Fruit fly (Drosophila melanogaster) whole organism, adult: Measurements from ENCODE around the gene Exo70.
A peak's percentile ranks its signal among the peaks of the same experiment; 100 is the strongest.

ENCODE experiments used
- CG11617 ChIP-seq: fragments of 200-800 bp; sonication (Bioruptor generic); optimal IDR thresholded peaks from 2 replicates; lab custom pipeline; 2017; ENCODE audit warnings: mild to moderate bottlenecking, missing biosample characterization, missing genetic modification reagents, missing genetic modification characterization
- CG12768 ChIP-seq: fragments of 200-800 bp; sonication (Bioruptor generic); optimal IDR thresholded peaks from 2 replicates; lab custom pipeline; 2017; ENCODE audit warnings: missing biosample characterization, missing genetic modification characterization, mild to moderate bottlenecking, moderate library complexity, missing genetic modification reagents
- CG14711 ChIP-seq: fragments of 200-800 bp; sonication (Bioruptor generic); optimal IDR thresholded peaks from 2 replicates; lab custom pipeline; 2018; ENCODE audit warnings: missing biosample characterization, mild to moderate bottlenecking, missing genetic modification characterization, moderate library complexity
- CG1620 ChIP-seq: fragments of 200-800 bp; sonication (Bioruptor generic); optimal IDR thresholded peaks from 2 replicates; lab custom pipeline; 2016; ENCODE audit warnings: missing biosample characterization, missing genetic modification characterization
- CG33017 ChIP-seq: fragments of 200-800 bp; sonication (Bioruptor generic); optimal IDR thresholded peaks from 2 replicates; lab custom pipeline; 2018; ENCODE audit warnings: missing biosample characterization, mild to moderate bottlenecking, missing genetic modification characterization, moderate library complexity
- CG5204 ChIP-seq: fragments of 200-800 bp; sonication (Bioruptor generic); optimal IDR thresholded peaks from 2 replicates; lab custom pipeline; 2016; ENCODE audit warnings: missing biosample characterization, missing genetic modification characterization
- CG7045 ChIP-seq: fragments of 200-800 bp; sonication (Bioruptor generic); optimal IDR thresholded peaks from 2 replicates; lab custom pipeline; 2017; ENCODE audit warnings: missing biosample characterization, mild to moderate bottlenecking, missing genetic modification characterization
- CG7101 ChIP-seq: fragments of 200-800 bp; sonication (Bioruptor generic); optimal IDR thresholded peaks from 2 replicates; lab custom pipeline; 2018; ENCODE audit warnings: missing biosample characterization, mild to moderate bottlenecking, missing genetic modification characterization, moderate library complexity
- Clk ChIP-seq: fragments of 200-800 bp; sonication (Bioruptor generic); optimal IDR thresholded peaks from 2 replicates; lab custom pipeline; 2017; ENCODE audit warnings: missing biosample characterization, missing genetic modification characterization
- Crg-1 ChIP-seq: fragments of 200-800 bp; sonication (Bioruptor generic); optimal IDR thresholded peaks from 2 replicates; lab custom pipeline; 2016; ENCODE audit warnings: missing biosample characterization, missing genetic modification characterization
- Hr96 ChIP-seq: fragments of 200-800 bp; sonication (Bioruptor generic); optimal IDR thresholded peaks from 2 replicates; lab custom pipeline; 2016; ENCODE audit warnings: missing biosample characterization, missing genetic modification characterization
- Mnt ChIP-seq: fragments of 200-800 bp; sonication (Bioruptor generic); optimal IDR thresholded peaks from 2 replicates; lab custom pipeline; 2016; ENCODE audit warnings: missing biosample characterization, mild to moderate bottlenecking, missing genetic modification characterization
- bab1 ChIP-seq: fragments of 200-800 bp; sonication (Bioruptor generic); optimal IDR thresholded peaks from 3 replicates; lab custom pipeline; 2019; ENCODE audit warnings: missing biosample characterization, mild to moderate bottlenecking, missing genetic modification characterization, moderate library complexity
- cic ChIP-seq: fragments of 200-800 bp; sonication (Bioruptor generic); optimal IDR thresholded peaks from 2 replicates; lab custom pipeline; 2017; ENCODE audit warnings: missing biosample characterization, mild to moderate bottlenecking, missing genetic modification characterization, moderate library complexity
- cnc ChIP-seq, 2 experiments: fragments of >200 bp; optimal IDR thresholded peaks; 2 replicates each; lab custom pipeline; 2017
- kay ChIP-seq: fragments of 200-800 bp; sonication (Bioruptor generic); peaks from one replicate; lab custom pipeline; 2016; ENCODE audit warnings: missing biosample characterization, missing genetic modification characterization, borderline replicate concordance
- ovo ChIP-seq: fragments of 200-800 bp; sonication (Bioruptor generic); optimal IDR thresholded peaks from 2 replicates; lab custom pipeline; 2016; ENCODE audit warnings: missing biosample characterization, missing genetic modification characterization
- pad ChIP-seq: fragments of 200-800 bp; sonication (Bioruptor generic); optimal IDR thresholded peaks from 3 replicates; lab custom pipeline; 2017; ENCODE audit warnings: missing biosample characterization, missing genetic modification characterization, mild to moderate bottlenecking, moderate library complexity, missing genetic modification reagents
- tj ChIP-seq: fragments of 200-800 bp; sonication (Bioruptor generic); optimal IDR thresholded peaks from 3 replicates; lab custom pipeline; 2017; ENCODE audit warnings: missing biosample characterization, mild to moderate bottlenecking, missing genetic modification characterization, moderate library complexity
- toe ChIP-seq: fragments of 200-800 bp; sonication (Bioruptor generic); optimal IDR thresholded peaks from 2 replicates; lab custom pipeline; 2016; ENCODE audit warnings: missing biosample characterization, missing genetic modification characterization

The Exo70 gene

dm6 chr3L:8453443-8454360 is 42.1 kb downstream of the Exo70 start:
- no peak for TF ChIP-seq ovo (GFP tag; lab: Kevin White, UChicago)
- no peak for TF ChIP-seq cic (GFP tag; lab: Kevin White, UChicago)
- TF ChIP-seq toe (GFP tag; lab: Kevin White, UChicago): peak; percentile 39
- TF ChIP-seq CG7045: peak; percentile 59
- TF ChIP-seq CG14711 (tag; lab: Kevin White, UChicago): no peak
- TF ChIP-seq pad (GFP tag; lab: Kevin White, UChicago): no peak
- peak; percentile 36 for TF ChIP-seq CG7101 (tag; lab: Kevin White, UChicago)
- TF ChIP-seq kay (GFP tag; lab: Kevin White, UChicago): peak; percentile 70
- TF ChIP-seq Hr96 (GFP tag; lab: Kevin White, UChicago): peak; percentile 12
- peak; percentile 62 for TF ChIP-seq CG5204 (GFP tag; lab: Kevin White, UChicago)
- TF ChIP-seq Clk (GFP tag; lab: Kevin White, UChicago): no peak
- peak; percentile 25 for TF ChIP-seq CG33017 (tag; lab: Kevin White, UChicago)
- TF ChIP-seq CG12768 (GFP tag; lab: Kevin White, UChicago): peak; percentile 67
- TF ChIP-seq bab1: no peak
- TF ChIP-seq cnc (optimal IDR thresholded peaks at IDR 0.05; lab: Kevin White, UChicago): no peak
- TF ChIP-seq CG11617 (GFP tag; lab: Kevin White, UChicago): peak; percentile 19
- no peak for TF ChIP-seq CG1620 (GFP tag; lab: Kevin White, UChicago)
- no peak for TF ChIP-seq Mnt (GFP tag; lab: Kevin White, UChicago)
- no peak for TF ChIP-seq Crg-1 (GFP tag; lab: Kevin White, UChicago)
- TF ChIP-seq tj (GFP tag; lab: Kevin White, UChicago): peak; percentile 37

dm6 chr3L:8455015-8455908 is 43.6 kb downstream of the Exo70 start:
- TF ChIP-seq toe (GFP tag; lab: Kevin White, UChicago) (peak; percentile 48), CG7101 (tag; lab: Kevin White, UChicago) (peak; percentile 74), pad (GFP tag; lab: Kevin White, UChicago) (peak; percentile 46), CG1620 (GFP tag; lab: Kevin White, UChicago) (peak; percentile 11), CG7045 (peak; percentile 77), Hr96 (GFP tag; lab: Kevin White, UChicago) (peak; percentile 53), kay (GFP tag; lab: Kevin White, UChicago) (no peak), Clk (GFP tag; lab: Kevin White, UChicago) (peak; percentile 54), CG11617 (GFP tag; lab: Kevin White, UChicago) (peak; percentile 75), CG12768 (GFP tag; lab: Kevin White, UChicago) (peak; percentile 52), bab1 (peak; percentile 79), cic (GFP tag; lab: Kevin White, UChicago) (peak; percentile 17), CG33017 (tag; lab: Kevin White, UChicago) (peak; percentile 77), cnc (optimal IDR thresholded peaks at IDR 0.05; lab: Kevin White, UChicago) (no peak), ovo (GFP tag; lab: Kevin White, UChicago) (no peak), Mnt (GFP tag; lab: Kevin White, UChicago) (peak; percentile 25), tj (GFP tag; lab: Kevin White, UChicago) (peak; percentile 53), CG14711 (tag; lab: Kevin White, UChicago) (peak; percentile 70), CG5204 (GFP tag; lab: Kevin White, UChicago) (peak; percentile 63), Crg-1 (GFP tag; lab: Kevin White, UChicago) (peak; percentile 32)

dm6 chr3L:8456472-8457049 is 44.9 kb downstream of the Exo70 start:
- no peak for TF ChIP-seq kay (GFP tag; lab: Kevin White, UChicago)
- TF ChIP-seq CG7045: no peak
- no peak for TF ChIP-seq cnc (optimal IDR thresholded peaks at IDR 0.05; lab: Kevin White, UChicago)
- TF ChIP-seq Mnt (GFP tag; lab: Kevin White, UChicago): no peak
- TF ChIP-seq cic (GFP tag; lab: Kevin White, UChicago): no peak
- TF ChIP-seq CG11617 (GFP tag; lab: Kevin White, UChicago): no peak
- no peak for TF ChIP-seq pad (GFP tag; lab: Kevin White, UChicago)
- TF ChIP-seq CG14711 (tag; lab: Kevin White, UChicago): no peak
- TF ChIP-seq tj (GFP tag; lab: Kevin White, UChicago): no peak
- TF ChIP-seq CG7101 (tag; lab: Kevin White, UChicago): no peak
- no peak for TF ChIP-seq Clk (GFP tag; lab: Kevin White, UChicago)
- no peak for TF ChIP-seq CG1620 (GFP tag; lab: Kevin White, UChicago)
- TF ChIP-seq Crg-1 (GFP tag; lab: Kevin White, UChicago): no peak
- TF ChIP-seq CG5204 (GFP tag; lab: Kevin White, UChicago): no peak
- TF ChIP-seq Hr96 (GFP tag; lab: Kevin White, UChicago): no peak
